Fruit fly (Drosophila melanogaster) whole organism, embryonic: ENCODE measurements around the gene Dh31.

Experiments used
- Atf6 ChIP-seq: fragments of 200-800 bp; sonication (Bioruptor generic); IDR thresholded peaks from 2 replicates; pipeline ENCODE4 v1.3.6; 2022; ENCODE audit warnings: missing biosample characterization, missing genetic modification characterization
- CG13624 ChIP-seq: fragments of 200-800 bp; sonication (Bioruptor generic); optimal IDR thresholded peaks from 2 replicates; lab custom pipeline; 2016; ENCODE audit warnings: missing biosample characterization, missing genetic modification characterization
- CG14965 ChIP-seq: fragments of 200-800 bp; sonication (Bioruptor generic); optimal IDR thresholded peaks from 2 replicates; lab custom pipeline; 2016; ENCODE audit warnings: missing biosample characterization, missing genetic modification characterization, borderline replicate concordance
- CG17612 ChIP-seq: fragments of 200-800 bp; sonication (Bioruptor generic); IDR thresholded peaks from 2 replicates; pipeline ENCODE4 v1.3.6; 2022; ENCODE audit warnings: missing biosample characterization, missing genetic modification characterization
- CG3163 ChIP-seq: fragments of 200-800 bp; sonication (Bioruptor generic); optimal IDR thresholded peaks from 3 replicates; lab custom pipeline; 2016; ENCODE audit warnings: missing biosample characterization, missing genetic modification characterization
- CG5245 ChIP-seq: fragments of 200-800 bp; sonication (Bioruptor generic); optimal IDR thresholded peaks from 3 replicates; lab custom pipeline; 2016; ENCODE audit warnings: missing biosample characterization, missing genetic modification characterization
- CG6854 ChIP-seq: fragments of 200-800 bp; sonication (Bioruptor generic); optimal IDR thresholded peaks from 3 replicates; lab custom pipeline; 2017; ENCODE audit warnings: missing biosample characterization, mild to moderate bottlenecking, missing genetic modification characterization
- Ets65A ChIP-seq: fragments of 200-800 bp; sonication (Bioruptor generic); peaks from one replicate; lab custom pipeline; 2016; ENCODE audit warnings: missing biosample characterization, missing genetic modification characterization
- Sin3A ChIP-seq: fragments of >200 bp; optimal IDR thresholded peaks from 2 replicates; lab custom pipeline; 2018
- Sox100B ChIP-seq: fragments of 200-800 bp; sonication (Bioruptor generic); optimal IDR thresholded peaks from 3 replicates; lab custom pipeline; 2018; ENCODE audit warnings: missing biosample characterization, mild to moderate bottlenecking, missing genetic modification characterization
- caup ChIP-seq: fragments of 200-800 bp; sonication (Bioruptor generic); optimal IDR thresholded peaks from 3 replicates; lab custom pipeline; 2017; ENCODE audit warnings: missing biosample characterization, mild to moderate bottlenecking, missing genetic modification characterization, moderate library complexity; ENCODE audit not compliant: severe bottlenecking
- fru ChIP-seq: fragments of >200 bp; optimal IDR thresholded peaks from 2 replicates; lab custom pipeline; 2017
- peb ChIP-seq: fragments of 200-800 bp; sonication (Bioruptor generic); IDR thresholded peaks from 2 replicates; pipeline ENCODE4 v1.3.6; 2022; ENCODE audit warnings: missing biosample characterization, missing genetic modification characterization

DNA sequence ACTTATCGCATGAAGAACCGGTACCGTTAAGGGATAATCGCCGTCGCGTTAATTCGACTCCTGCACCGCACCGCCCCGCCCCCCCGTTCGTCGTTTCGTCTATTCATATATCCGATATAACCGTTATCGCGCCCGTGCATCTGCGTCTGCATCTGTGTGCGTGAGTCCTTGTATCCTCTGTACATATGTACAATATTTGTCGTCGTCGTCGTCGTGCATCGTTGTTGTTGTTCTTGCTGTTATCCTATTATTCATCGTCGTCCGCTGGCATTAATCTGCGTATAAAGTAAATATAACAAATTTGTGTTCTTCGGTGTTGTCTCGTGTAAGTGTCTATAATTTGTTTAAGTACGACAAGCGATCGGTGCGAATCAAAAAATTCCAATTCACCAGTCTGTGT lies 38.0 kb upstream of the Dh31 start:
- TF ChIP-seq Ets65A (GFP tag; lab: Kevin White, UChicago) (no peak), caup (GFP tag; lab: Kevin White, UChicago) (no peak), CG5245 (GFP tag; lab: Kevin White, UChicago) (no peak), Sox100B (GFP tag; lab: Kevin White, UChicago) (no peak), CG13624 (GFP tag; lab: Kevin White, UChicago) (no peak), CG17612 (no peak), CG14965 (no peak), fru (lab: Kevin White, UChicago) (no peak), CG3163 (GFP tag; lab: Kevin White, UChicago) (no peak), CG6854 (GFP tag; lab: Kevin White, UChicago) (no peak), Sin3A (lab: Kevin White, UChicago) (no peak), Atf6 (no peak), peb (no peak)
